Worm (Caenorhabditis elegans): ENCODE results near the gene srx-90.

ce11 chrV:11627837-11628236 is 46.9 kb downstream of the srx-90 start:
- no peak for TF ChIP-seq pha-4 (tag; optimal IDR thresholded peaks at IDR 0.05)
- no peak for TF ChIP-seq nhr-12 (tag; optimal IDR thresholded peaks at IDR 0.05)
- no peak for TF ChIP-seq zip-8 (tag; optimal IDR thresholded peaks at IDR 0.05)
- TF ChIP-seq ztf-11 (tag; optimal IDR thresholded peaks at IDR 0.05), result no peak
